Fruit fly (Drosophila melanogaster): ENCODE data around the gene mRpL9.

DNA sequence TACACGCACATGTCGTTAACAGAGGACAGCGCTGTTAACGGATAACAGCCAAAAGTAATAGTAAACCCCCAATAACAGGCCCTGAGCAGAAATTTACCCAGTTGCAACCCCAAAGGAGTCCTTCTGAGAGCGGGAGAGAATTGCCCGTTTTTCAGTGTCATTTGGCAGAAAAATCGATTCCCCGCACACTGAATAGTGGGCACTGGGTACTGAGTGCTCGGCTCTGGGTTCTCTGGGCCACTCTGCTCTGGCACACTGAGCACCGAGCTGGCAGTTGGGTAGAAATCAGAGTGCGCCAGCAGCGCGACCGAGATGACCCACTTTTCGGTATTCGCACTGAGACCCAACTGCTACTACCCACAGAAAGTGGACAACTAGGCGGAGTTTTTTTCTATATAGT is 43.9 kb downstream of the mRpL9 start, which contains the start of gene Rbp:
- no peak for TF ChIP-seq crp (GFP tag; optimal IDR thresholded peaks at IDR 0.05)
- TF ChIP-seq pfk (GFP tag; optimal IDR thresholded peaks at IDR 0.05), result no peak
- TF ChIP-seq so (GFP tag; IDR thresholded peaks at IDR 0.05), result no peak
- no peak for TF ChIP-seq Bteb2 (GFP tag; optimal IDR thresholded peaks at IDR 0.05)
- no peak for TF ChIP-seq Gug (GFP tag; IDR thresholded peaks at IDR 0.05)
- TF ChIP-seq CG16779 (GFP tag; IDR thresholded peaks at IDR 0.05), result peak; percentile 62; the same call in 1 of the 2 replicates
- TF ChIP-seq CG7963 (GFP tag; IDR thresholded peaks at IDR 0.05; ENCODE audit: partially characterized antibody), result no peak
- no peak for TF ChIP-seq CG10147 (GFP tag; optimal IDR thresholded peaks at IDR 0.05)
- no peak for TF ChIP-seq CG10654 (GFP tag; optimal IDR thresholded peaks at IDR 0.05)
- no peak for TF ChIP-seq CG12155 (GFP tag; optimal IDR thresholded peaks at IDR 0.05)
